Worm (Caenorhabditis elegans) whole organism, L1 larva: Measurements from ENCODE around the gene rpb-11.

ENCODE experiments used
- ceh-90 ChIP-seq: sonication (generic microtip); optimal IDR thresholded peaks from 2 replicates; lab custom pipeline; 2016; ENCODE audit warnings: missing genetic modification characterization, missing compliant biosample characterization
- ces-1 ChIP-seq: fragments of 150-350 bp; optimal IDR thresholded peaks from 2 replicates; lab custom pipeline; 2014; ENCODE audit warnings: missing biosample characterization, missing genetic modification reagents, missing genetic modification characterization
- dpl-1 ChIP-seq, 3 experiments: fragments of 150-350 bp in 2 of 3; sonication (generic microtip) in 1 of 3; optimal IDR thresholded peaks; 2 replicates each; lab custom pipeline; 2014 to 2017; ENCODE audit warnings: missing biosample characterization in 3 of 3, missing genetic modification characterization in 3 of 3, missing genetic modification reagents in 3 of 3
- elt-2 ChIP-seq: sonication (generic microtip); optimal IDR thresholded peaks from 2 replicates; lab custom pipeline; 2016; ENCODE audit warnings: missing genetic modification characterization, mild to moderate bottlenecking, inconsistent platforms, missing compliant biosample characterization, missing genetic modification reagents
- elt-3 ChIP-seq, 6 experiments: fragments of 150-350 bp in 1 of 6; sonication (generic microtip); optimal IDR thresholded peaks; 2 replicates each; lab custom pipeline; 2017 to 2018; ENCODE audit warnings: missing biosample characterization in 6 of 6, missing genetic modification characterization in 6 of 6, inconsistent platforms in 1 of 6
- fos-1 ChIP-seq: fragments of 150-350 bp; optimal IDR thresholded peaks from 2 replicates; lab custom pipeline; 2014; ENCODE audit warnings: missing biosample characterization, missing genetic modification characterization
- lsy-2 ChIP-seq, 2 experiments: fragments of 150-350 bp; optimal IDR thresholded peaks; 2 replicates each; lab custom pipeline; 2014; ENCODE audit warnings: missing biosample characterization in 2 of 2, missing genetic modification characterization in 2 of 2
- mep-1 ChIP-seq: fragments of 150-350 bp; optimal IDR thresholded peaks from 2 replicates; lab custom pipeline; 2014; ENCODE audit warnings: missing biosample characterization, missing genetic modification characterization
- unc-62 ChIP-seq: fragments of 150-350 bp; optimal IDR thresholded peaks from 2 replicates; lab custom pipeline; 2014; ENCODE audit warnings: missing biosample characterization, missing genetic modification reagents, missing genetic modification characterization
- zag-1 ChIP-seq: fragments of 150-350 bp; optimal IDR thresholded peaks from 2 replicates; lab custom pipeline; 2014; ENCODE audit warnings: missing biosample characterization, missing genetic modification characterization
- zip-4 ChIP-seq: fragments of 200-800 bp; sonication (Bioruptor generic); optimal IDR thresholded peaks from 2 replicates; lab custom pipeline; 2018; ENCODE audit warnings: mild to moderate bottlenecking, missing genetic modification characterization, moderate library complexity, missing compliant biosample characterization
- ztf-4 ChIP-seq: fragments of 150-350 bp; optimal IDR thresholded peaks from 2 replicates; lab custom pipeline; 2014; ENCODE audit warnings: missing biosample characterization, missing genetic modification characterization

- TF ChIP-seq dpl-1 (GFP tag; optimal IDR thresholded peaks at IDR 0.05; lab: Kevin White, UChicago): no peak
- no peak for TF ChIP-seq ces-1 (GFP tag; lab: Kevin White, UChicago)
- no peak for TF ChIP-seq fos-1 (tag; lab: Kevin White, UChicago)
- TF ChIP-seq mep-1: no peak
- no peak for TF ChIP-seq zip-4 (GFP tag; lab: Kevin White, UChicago)
- no peak for TF ChIP-seq elt-3 (tag; optimal IDR thresholded peaks at IDR 0.05; lab: Kevin White, UChicago)
- no peak for TF ChIP-seq ztf-4 (tag; lab: Kevin White, UChicago)
- no peak for TF ChIP-seq unc-62
- no peak for TF ChIP-seq lsy-2 (tag; optimal IDR thresholded peaks at IDR 0.05; lab: Kevin White, UChicago)
- no peak for TF ChIP-seq zag-1
- TF ChIP-seq ceh-90 (tag; lab: Kevin White, UChicago): no peak
- no peak for TF ChIP-seq elt-2 (tag; lab: Kevin White, UChicago)
Measured at ce11 chrII:14097518-14097917, 37.6 kb downstream of the rpb-11 start, which contains the start of gene Y39G8C.2.
